Fruit fly (Drosophila melanogaster) whole organism, embryonic: ENCODE data around the gene CG5382.

Experiments used
- Antp ChIP-seq: fragments of 200-800 bp; sonication (Bioruptor generic); optimal IDR thresholded peaks from 3 replicates; lab custom pipeline; 2016; ENCODE audit warnings: missing biosample characterization, missing genetic modification characterization
- Atf-2 ChIP-seq: fragments of 200-800 bp; sonication (Bioruptor generic); optimal IDR thresholded peaks from 2 replicates; lab custom pipeline; 2016; ENCODE audit warnings: missing biosample characterization, missing genetic modification characterization
- B-H1 ChIP-seq: fragments of 200-800 bp; sonication (Bioruptor generic); IDR thresholded peaks from 3 replicates; pipeline ENCODE4 v1.3.6; 2022; ENCODE audit warnings: missing biosample characterization, missing genetic modification characterization
- B-H2 ChIP-seq: fragments of 200-800 bp; sonication (Bioruptor generic); optimal IDR thresholded peaks from 2 replicates; lab custom pipeline; 2018; ENCODE audit warnings: missing biosample characterization, mild to moderate bottlenecking, missing genetic modification characterization
- CG10366 ChIP-seq: fragments of 200-800 bp; sonication (Bioruptor generic); IDR thresholded peaks from 2 replicates; pipeline ENCODE4 v1.3.6; 2022; ENCODE audit warnings: missing biosample characterization, missing genetic modification characterization
- CG11085 ChIP-seq: fragments of 200-800 bp; sonication (Bioruptor generic); IDR thresholded peaks from 2 replicates; pipeline ENCODE4 v1.3.6; 2022; ENCODE audit warnings: missing biosample characterization, missing genetic modification characterization
- CG11504 ChIP-seq: fragments of 200-800 bp; sonication (Bioruptor generic); optimal IDR thresholded peaks from 3 replicates; lab custom pipeline; 2019; ENCODE audit warnings: missing biosample characterization, mild to moderate bottlenecking, missing genetic modification characterization, moderate library complexity
- CG15011 ChIP-seq: fragments of 200-800 bp; sonication (Bioruptor generic); optimal IDR thresholded peaks from 3 replicates; lab custom pipeline; 2018; ENCODE audit warnings: missing biosample characterization, mild to moderate bottlenecking, missing genetic modification characterization
- CG17361 ChIP-seq: fragments of 200-800 bp; sonication (Bioruptor generic); IDR thresholded peaks from 3 replicates; pipeline ENCODE4 v1.3.6; 2022; ENCODE audit warnings: missing biosample characterization, missing genetic modification characterization
- CG18476 ChIP-seq: fragments of 200-800 bp; sonication (Bioruptor generic); optimal IDR thresholded peaks from 2 replicates; lab custom pipeline; 2016; ENCODE audit warnings: missing biosample characterization, mild to moderate bottlenecking, missing genetic modification characterization
- CG2120 ChIP-seq: fragments of 200-800 bp; sonication (Bioruptor generic); optimal IDR thresholded peaks from 3 replicates; lab custom pipeline; 2016; ENCODE audit warnings: missing biosample characterization, missing genetic modification characterization
- CG2129 ChIP-seq: fragments of 200-800 bp; sonication (Bioruptor generic); IDR thresholded peaks from 2 replicates; pipeline ENCODE4 v1.3.6; 2022; ENCODE audit warnings: missing biosample characterization, missing genetic modification characterization; ENCODE audit not compliant: partially characterized antibody
- CG31388 ChIP-seq: fragments of 200-800 bp; sonication (Bioruptor generic); optimal IDR thresholded peaks from 2 replicates; lab custom pipeline; 2016; ENCODE audit warnings: missing biosample characterization, missing genetic modification characterization
- CG31441 ChIP-seq: fragments of 200-800 bp; sonication (Bioruptor generic); IDR thresholded peaks from 2 replicates; pipeline ENCODE4 v1.3.6; 2022; ENCODE audit warnings: missing biosample characterization, missing genetic modification characterization
- CG6254 ChIP-seq: fragments of 200-800 bp; sonication (Bioruptor generic); optimal IDR thresholded peaks from 3 replicates; lab custom pipeline; 2017; ENCODE audit warnings: mild to moderate bottlenecking, missing biosample characterization, missing genetic modification reagents, missing genetic modification characterization
- CG7271 ChIP-seq: fragments of 200-800 bp; sonication (Bioruptor generic); optimal IDR thresholded peaks from 2 replicates; lab custom pipeline; 2018; ENCODE audit warnings: missing biosample characterization, mild to moderate bottlenecking, missing genetic modification characterization, moderate library complexity
- CG7786 ChIP-seq: fragments of 200-800 bp; sonication (Bioruptor generic); optimal IDR thresholded peaks from 2 replicates; lab custom pipeline; 2016; ENCODE audit warnings: missing biosample characterization, missing genetic modification characterization
- CG8089 ChIP-seq: fragments of 200-800 bp; sonication (Bioruptor generic); optimal IDR thresholded peaks from 3 replicates; lab custom pipeline; 2016; ENCODE audit warnings: missing biosample characterization, missing genetic modification characterization
- CG8281 ChIP-seq: fragments of 200-800 bp; sonication (Bioruptor generic); optimal IDR thresholded peaks from 2 replicates; lab custom pipeline; 2018; ENCODE audit warnings: missing biosample characterization, mild to moderate bottlenecking, missing genetic modification characterization, moderate library complexity
- CG8924 ChIP-seq: fragments of 200-800 bp; optimal IDR thresholded peaks from 3 replicates; lab custom pipeline; 2019; ENCODE audit warnings: missing biosample characterization, mild to moderate bottlenecking, missing genetic modification characterization, moderate library complexity
- CG9797 ChIP-seq: fragments of 200-800 bp; sonication (Bioruptor generic); optimal IDR thresholded peaks from 3 replicates; lab custom pipeline; 2018; ENCODE audit warnings: missing biosample characterization, mild to moderate bottlenecking, missing genetic modification characterization
- Camta ChIP-seq: fragments of 200-800 bp; sonication (Bioruptor generic); optimal IDR thresholded peaks from 2 replicates; lab custom pipeline; 2016; ENCODE audit warnings: missing biosample characterization, missing genetic modification characterization
- Dfd ChIP-seq, 2 experiments: fragments of >200 bp; optimal IDR thresholded peaks; 2 replicates each; lab custom pipeline; 2017; ENCODE audit warnings: missing biosample characterization in 2 of 2, missing genetic modification characterization in 2 of 2
- Elba2 ChIP-seq: fragments of 200-800 bp; sonication (Bioruptor generic); optimal IDR thresholded peaks from 3 replicates; lab custom pipeline; 2016; ENCODE audit warnings: missing biosample characterization, missing genetic modification characterization
- Gsc ChIP-seq: fragments of 200-800 bp; sonication (Bioruptor generic); IDR thresholded peaks from 2 replicates; pipeline ENCODE4 v1.3.6; 2022; ENCODE audit warnings: missing biosample characterization, missing genetic modification characterization
- HLH54F ChIP-seq: fragments of 200-800 bp; sonication (Bioruptor generic); optimal IDR thresholded peaks from 3 replicates; lab custom pipeline; 2016; ENCODE audit warnings: missing biosample characterization, missing genetic modification characterization
- Jarid2 ChIP-seq: fragments of 200-800 bp; sonication (Bioruptor generic); optimal IDR thresholded peaks from 3 replicates; lab custom pipeline; 2017; ENCODE audit warnings: mild to moderate bottlenecking, missing biosample characterization, missing genetic modification reagents, missing genetic modification characterization
- MTF-1 ChIP-seq: fragments of 200-800 bp; sonication (Bioruptor generic); optimal IDR thresholded peaks from 2 replicates; lab custom pipeline; 2018; ENCODE audit warnings: missing biosample characterization, mild to moderate bottlenecking, missing genetic modification characterization, borderline replicate concordance
- Sox100B ChIP-seq: fragments of 200-800 bp; sonication (Bioruptor generic); optimal IDR thresholded peaks from 3 replicates; lab custom pipeline; 2018; ENCODE audit warnings: missing biosample characterization, mild to moderate bottlenecking, missing genetic modification characterization
- Sry-δ ChIP-seq: fragments of 200-800 bp; sonication (Bioruptor generic); optimal IDR thresholded peaks from 2 replicates; lab custom pipeline; 2016; ENCODE audit warnings: missing biosample characterization, missing genetic modification characterization
- amos ChIP-seq: fragments of 200-800 bp; sonication (Bioruptor generic); IDR thresholded peaks from 2 replicates; pipeline ENCODE4 v1.3.6; 2022; ENCODE audit warnings: missing biosample characterization, missing genetic modification characterization; ENCODE audit not compliant: partially characterized antibody
- cad ChIP-seq: fragments of >200 bp; optimal IDR thresholded peaks from 2 replicates; lab custom pipeline; 2017; ENCODE audit warnings: missing biosample characterization, missing genetic modification characterization
- caup ChIP-seq: fragments of 200-800 bp; sonication (Bioruptor generic); optimal IDR thresholded peaks from 3 replicates; lab custom pipeline; 2017; ENCODE audit warnings: missing biosample characterization, mild to moderate bottlenecking, missing genetic modification characterization, moderate library complexity; ENCODE audit not compliant: severe bottlenecking
- ems ChIP-seq: fragments of 200-800 bp; sonication (Bioruptor generic); optimal IDR thresholded peaks from 3 replicates; lab custom pipeline; 2016; ENCODE audit warnings: missing biosample characterization, missing genetic modification characterization
- eyg ChIP-seq: fragments of 200-800 bp; sonication (Bioruptor generic); optimal IDR thresholded peaks from 3 replicates; lab custom pipeline; 2016; ENCODE audit warnings: missing biosample characterization, missing genetic modification characterization
- gsb ChIP-seq: fragments of 200-800 bp; sonication (Bioruptor generic); IDR thresholded peaks from 2 replicates; pipeline ENCODE4 v1.3.6; 2022; ENCODE audit warnings: missing biosample characterization, missing genetic modification characterization
- gsb-n ChIP-seq: fragments of 200-800 bp; sonication (Bioruptor generic); optimal IDR thresholded peaks from 3 replicates; lab custom pipeline; 2018; ENCODE audit warnings: missing biosample characterization, mild to moderate bottlenecking, missing genetic modification characterization
- ham ChIP-seq: fragments of 200-800 bp; sonication (Bioruptor generic); IDR thresholded peaks from 2 replicates; pipeline ENCODE4 v1.3.6; 2022; ENCODE audit warnings: missing biosample characterization, missing genetic modification characterization
- hth ChIP-seq: fragments of >200 bp; optimal IDR thresholded peaks from 2 replicates; lab custom pipeline; 2017; ENCODE audit warnings: inconsistent platforms
- kay ChIP-seq: fragments of 200-800 bp; sonication (Bioruptor generic); optimal IDR thresholded peaks from 2 replicates; lab custom pipeline; 2016; ENCODE audit warnings: missing biosample characterization, missing genetic modification characterization
- lab ChIP-seq: fragments of 200-800 bp; sonication (Bioruptor generic); optimal IDR thresholded peaks from 3 replicates; lab custom pipeline; 2017; ENCODE audit warnings: missing biosample characterization, missing genetic modification characterization, mild to moderate bottlenecking, moderate library complexity, missing genetic modification reagents
- lov ChIP-seq, 2 experiments: fragments of 200-800 bp in 1 of 2; fragments of >200 bp in 1 of 2; sonication (Bioruptor generic) in 1 of 2; IDR thresholded peaks in 1 of 2; optimal IDR thresholded peaks in 1 of 2; 2 replicates in 1 of 2; 3 replicates in 1 of 2; pipeline versions ENCODE4 v1.3.6 to Lab custom; 2017 to 2022; ENCODE audit warnings: missing biosample characterization in 1 of 2, missing genetic modification characterization in 1 of 2
- pan ChIP-seq, 4 experiments: fragments of >200 bp in 3 of 4; fragments of 200-800 bp in 1 of 4; sonication (Bioruptor generic) in 1 of 4; optimal IDR thresholded peaks in 3 of 4; IDR thresholded peaks in 1 of 4; 2 replicates each; pipeline versions ENCODE4 v1.3.6 to Lab custom; 2017 to 2022; ENCODE audit warnings: missing biosample characterization in 2 of 4, missing genetic modification characterization in 2 of 4, mixed read lengths in 1 of 4
- sc ChIP-seq, 3 experiments: fragments of >200 bp in 2 of 3; fragments of 200-800 bp in 1 of 3; sonication (Bioruptor generic) in 1 of 3; optimal IDR thresholded peaks; 2 replicates in 2 of 3; 3 replicates in 1 of 3; lab custom pipeline; 2017; ENCODE audit warnings: mild to moderate bottlenecking in 1 of 3, missing biosample characterization in 1 of 3, missing genetic modification characterization in 1 of 3, missing genetic modification reagents in 1 of 3
- sr ChIP-seq: fragments of 200-800 bp; sonication (Bioruptor generic); IDR thresholded peaks from 3 replicates; pipeline ENCODE4 v1.3.6; 2022; ENCODE audit warnings: missing biosample characterization, missing genetic modification characterization
- tna ChIP-seq: fragments of 200-800 bp; sonication (Bioruptor generic); IDR thresholded peaks from 2 replicates; pipeline ENCODE4 v1.3.6; 2022; ENCODE audit warnings: missing biosample characterization, missing genetic modification characterization; ENCODE audit not compliant: partially characterized antibody
- ttk ChIP-seq: fragments of 200-800 bp; sonication (Bioruptor generic); IDR thresholded peaks from 2 replicates; pipeline ENCODE4 v2.1.2; 2022; ENCODE audit warnings: missing biosample characterization, missing genetic modification characterization
- usp ChIP-seq: fragments of >200 bp; optimal IDR thresholded peaks from 2 replicates; lab custom pipeline; 2017; ENCODE audit warnings: missing biosample characterization, missing genetic modification characterization
- zf30C ChIP-seq: fragments of 200-800 bp; sonication (Bioruptor generic); optimal IDR thresholded peaks from 3 replicates; lab custom pipeline; 2018; ENCODE audit warnings: missing biosample characterization, mild to moderate bottlenecking, missing genetic modification characterization

The CG5382 gene

dm6 chr3R:22368777-22369214 is 3.0 kb upstream of the CG5382 start (continued):
- TF ChIP-seq CG8924 (tag; lab: Kevin White, UChicago) (peak; percentile 67), CG17361 (GFP tag; lab: Robert Waterston, UW) (peak; percentile 61), Dfd (GFP tag; optimal IDR thresholded peaks at IDR 0.05; lab: Kevin White, UChicago) (no peak), B-H2 (peak; percentile 36), Gsc (GFP tag; lab: Robert Waterston, UW) (no peak), CG6254 (GFP tag; lab: Kevin White, UChicago) (peak; percentile 27), hth (no peak), caup (GFP tag; lab: Kevin White, UChicago) (peak; percentile 66), eyg (peak; percentile 45), ems (GFP tag; lab: Kevin White, UChicago) (no peak), pan (optimal IDR thresholded peaks at IDR 0.05; lab: Kevin White, UChicago) (peak in 1 of 2 experiments; percentile 31), pan (GFP tag; optimal IDR thresholded peaks at IDR 0.05 in 1 of 2, IDR thresholded peaks at IDR 0.05 in 1 of 2) (peak in 1 of 2 experiments; percentile 82), CG2129 (no peak), Atf-2 (GFP tag; lab: Kevin White, UChicago) (no peak), CG8281 (tag; lab: Kevin White, UChicago) (no peak), sr (GFP tag; lab: Robert Waterston, UW) (no peak), gsb-n (tag; lab: Kevin White, UChicago) (no peak), B-H1 (peak; percentile 42; the same call in 2 of the 3 replicates), CG7271 (no peak), CG11085 (GFP tag; lab: Robert Waterston, UW) (no peak; the same call in 1 of the 2 replicates), CG10366 (GFP tag; lab: Robert Waterston, UW) (peak; percentile 76), CG8089 (no peak), kay (peak; percentile 60), Elba2 (no peak), ham (GFP tag; lab: Robert Waterston, UW) (peak; percentile 37; the same call in 1 of the 2 replicates), Camta (GFP tag; lab: Kevin White, UChicago) (peak; percentile 61), CG7786 (GFP tag; lab: Kevin White, UChicago) (no peak), Sry-δ (GFP tag; lab: Kevin White, UChicago) (no peak), cad (GFP tag; lab: Kevin White, UChicago) (no peak), CG9797 (GFP tag; lab: Kevin White, UChicago) (no peak), Sox100B (GFP tag; lab: Kevin White, UChicago) (no peak), CG11504 (tag; lab: Kevin White, UChicago) (peak; percentile 68), Jarid2 (peak; percentile 37), usp (no peak), gsb (GFP tag; lab: Robert Waterston, UW) (peak; percentile 34; the same call in 1 of the 2 replicates), lov (optimal IDR thresholded peaks at IDR 0.05; lab: Kevin White, UChicago) (no peak), lov (GFP tag; IDR thresholded peaks at IDR 0.05; lab: Robert Waterston, UW) (no peak), CG15011 (GFP tag; lab: Kevin White, UChicago) (peak; percentile 57), Antp (GFP tag; lab: Kevin White, UChicago) (peak; percentile 12), CG2120 (peak; percentile 79), MTF-1 (GFP tag; lab: Kevin White, UChicago) (no peak), tna (GFP tag; lab: Robert Waterston, UW) (no peak), lab (GFP tag; lab: Kevin White, UChicago) (peak; percentile 85), amos (GFP tag; lab: Robert Waterston, UW) (no peak), CG31388 (GFP tag; lab: Kevin White, UChicago) (no peak), zf30C (GFP tag; lab: Kevin White, UChicago) (no peak), HLH54F (GFP tag; lab: Kevin White, UChicago) (peak; percentile 8), ttk (GFP tag; lab: Robert Waterston, UW) (peak; percentile 55), sc (optimal IDR thresholded peaks at IDR 0.05; lab: Kevin White, UChicago) (no peak), sc (GFP tag; optimal IDR thresholded peaks at IDR 0.05; lab: Kevin White, UChicago) (peak; percentile 17), CG31441 (no peak; the same call in 1 of the 2 replicates), CG18476 (peak; percentile 26)
